Fruit fly (Drosophila melanogaster): ENCODE data around the gene Nf-YC.

- no peak for TF ChIP-seq CG6276 (GFP tag; optimal IDR thresholded peaks at IDR 0.05)
- peak; percentile 5 for TF ChIP-seq Ets96B (tag; optimal IDR thresholded peaks at IDR 0.05)
- no peak for TF ChIP-seq eg (GFP tag; IDR thresholded peaks at IDR 0.05)
- TF ChIP-seq CG10669 (GFP tag; optimal IDR thresholded peaks at IDR 0.05): peak; percentile 37
- TF ChIP-seq svp (GFP tag): peak; percentile 68
- peak; percentile 1 for TF ChIP-seq lz (GFP tag; optimal IDR thresholded peaks at IDR 0.05)
- no peak for TF ChIP-seq Eip75B (GFP tag; optimal IDR thresholded peaks at IDR 0.05)
- no peak for TF ChIP-seq esn (GFP tag; optimal IDR thresholded peaks at IDR 0.05)
- no peak for TF ChIP-seq Blimp-1 (GFP tag; optimal IDR thresholded peaks at IDR 0.05)
Observed at dm6 chrX:6778780-6779179, 41.9 kb downstream of the Nf-YC start.
